Worm (Caenorhabditis elegans) whole organism, L4 larva: ENCODE results near the gene srh-297.
A peak's percentile ranks its signal among the peaks of the same experiment; 100 is the strongest.

ENCODE experiments used
- D1046.2 ChIP-seq: fragments of 200-800 bp; sonication (Bioruptor generic); IDR thresholded peaks from 2 replicates; pipeline ENCODE4 v1.3.6; 2022; ENCODE audit warnings: missing genetic modification characterization, missing compliant biosample characterization
- ceh-28 ChIP-seq: fragments of 150-350 bp; optimal IDR thresholded peaks from 2 replicates; lab custom pipeline; 2014; ENCODE audit warnings: missing biosample characterization, missing genetic modification reagents, missing genetic modification characterization
- ceh-82 ChIP-seq: sonication (generic microtip); optimal IDR thresholded peaks from 2 replicates; lab custom pipeline; 2017; ENCODE audit warnings: missing biosample characterization, missing genetic modification characterization
- egl-27 ChIP-seq: sonication (generic microtip); optimal IDR thresholded peaks from 3 replicates; lab custom pipeline; 2017; ENCODE audit warnings: missing biosample characterization, missing genetic modification reagents, missing genetic modification characterization
- lin-15B ChIP-seq: fragments of 150-350 bp; sonication (generic microtip); optimal IDR thresholded peaks from 3 replicates; lab custom pipeline; 2014; ENCODE audit warnings: missing biosample characterization, missing genetic modification characterization
- nhr-237 ChIP-seq: sonication (generic microtip); optimal IDR thresholded peaks from 2 replicates; lab custom pipeline; 2017; ENCODE audit warnings: missing biosample characterization, missing genetic modification characterization
- nhr-28 ChIP-seq: fragments of 150-350 bp; optimal IDR thresholded peaks from 2 replicates; lab custom pipeline; 2014; ENCODE audit warnings: missing biosample characterization, missing genetic modification characterization
- nhr-41 ChIP-seq: fragments of 200-800 bp; sonication (Bioruptor generic); IDR thresholded peaks from 2 replicates; pipeline ENCODE4 v1.3.6; 2022; ENCODE audit warnings: missing genetic modification reagents, missing genetic modification characterization, missing compliant biosample characterization
- pha-4 ChIP-seq, 2 experiments: fragments of 150-350 bp in 1 of 2; fragments of 200-800 bp in 1 of 2; sonication (Bioruptor generic) in 1 of 2; IDR thresholded peaks in 1 of 2; optimal IDR thresholded peaks in 1 of 2; 2 replicates each; pipeline versions ENCODE4 v1.3.6 to Lab custom; 2014 to 2022; ENCODE audit warnings: missing genetic modification characterization in 2 of 2, missing genetic modification reagents in 2 of 2, missing biosample characterization in 1 of 2, missing compliant biosample characterization in 1 of 2
- skn-1 ChIP-seq: fragments of 150-350 bp; optimal IDR thresholded peaks from 2 replicates; lab custom pipeline; 2014; ENCODE audit warnings: missing biosample characterization, missing genetic modification characterization
- snpc-1.2 ChIP-seq: fragments of 200-800 bp; sonication (Bioruptor generic); IDR thresholded peaks from 2 replicates; pipeline ENCODE4 v1.3.6; 2022; ENCODE audit warnings: missing genetic modification reagents, missing genetic modification characterization, missing compliant biosample characterization
- unc-130 ChIP-seq: sonication (generic microtip); optimal IDR thresholded peaks from 2 replicates; lab custom pipeline; 2016; ENCODE audit warnings: missing genetic modification reagents, missing genetic modification characterization, missing compliant biosample characterization
- unc-62 ChIP-seq, 3 experiments: fragments of 150-350 bp in 1 of 3; sonication (generic microtip); optimal IDR thresholded peaks in 2 of 3; peaks in 1 of 3; 1 replicate in 1 of 3; 2 replicates in 2 of 3; lab custom pipeline; 2014 to 2017; ENCODE audit warnings: missing biosample characterization in 3 of 3, missing genetic modification characterization in 3 of 3, missing genetic modification reagents in 3 of 3, missing genotype in 1 of 3

ce11 chrII:3278634-3279033, 48.3 kb upstream of the srh-297 start, which contains the start of gene wht-4:
- TF ChIP-seq ceh-82 = no peak
- TF ChIP-seq unc-62 (GFP tag; optimal IDR thresholded peaks at IDR 0.05 in 1 of 2; lab: Kevin White, UChicago) = peak in 1 of 2 experiments; percentile 62
- no peak for TF ChIP-seq unc-62 (tag; optimal IDR thresholded peaks at IDR 0.05; lab: Kevin White, UChicago)
- TF ChIP-seq pha-4 (GFP tag; IDR thresholded peaks at IDR 0.05; lab: Robert Waterston, UW) = no peak
- no peak for TF ChIP-seq pha-4 (tag; optimal IDR thresholded peaks at IDR 0.05; lab: Kevin White, UChicago)
- no peak for TF ChIP-seq nhr-41 (GFP tag; lab: Robert Waterston, UW)
- no peak for TF ChIP-seq skn-1 (tag; lab: Kevin White, UChicago)
- no peak for TF ChIP-seq snpc-1.2 (GFP tag; lab: Robert Waterston, UW)
- no peak for TF ChIP-seq egl-27 (tag; lab: Kevin White, UChicago)
- TF ChIP-seq ceh-28 = no peak
- TF ChIP-seq lin-15B (tag; lab: Kevin White, UChicago) = no peak
- no peak for TF ChIP-seq nhr-28
- TF ChIP-seq unc-130 (GFP tag; lab: Kevin White, UChicago) = no peak
- TF ChIP-seq D1046.2 (GFP tag; lab: Robert Waterston, UW) = no peak
- no peak for TF ChIP-seq nhr-237 (tag; lab: Kevin White, UChicago)
